Worm (Caenorhabditis elegans): ENCODE results near the gene F16B3.3.

- TF ChIP-seq unc-39 (tag; optimal IDR thresholded peaks at IDR 0.05) (no peak), ztf-11 (tag; optimal IDR thresholded peaks at IDR 0.05) (no peak), mep-1 (tag; optimal IDR thresholded peaks at IDR 0.05) (no peak), snpc-4 (tag; optimal IDR thresholded peaks at IDR 0.05) (no peak), ces-1 (GFP tag; optimal IDR thresholded peaks at IDR 0.05) (no peak), sptf-1 (tag; optimal IDR thresholded peaks at IDR 0.05) (no peak), nhr-12 (tag; optimal IDR thresholded peaks at IDR 0.05) (no peak), nhr-76 (tag; optimal IDR thresholded peaks at IDR 0.05) (no peak), M03D4.4 (tag; optimal IDR thresholded peaks at IDR 0.05) (no peak), nhr-28 (tag; optimal IDR thresholded peaks at IDR 0.05) (no peak), mls-2 (tag; optimal IDR thresholded peaks at IDR 0.05) (no peak)
These were observed 37.6 kb upstream of the F16B3.3 start for ce11 chrV:1355297-1355696.

Measured in whole organism, mixed stage, embryonic.